Worm (Caenorhabditis elegans): ENCODE data around the gene str-198.

Gene str-198

ce11 chrV:16075250-16075709 lies 27.7 kb downstream of the str-198 start, which contains the start of the genes F14H3.12 and srj-29:
TSS of gene F14H3.12 (minus strand) at chrV:16075323.
TSS of gene srj-29 (plus strand) at chrV:16075659.
- no peak for TF ChIP-seq flt-1 (GFP tag; IDR thresholded peaks at IDR 0.05)
- TF ChIP-seq ztf-29 (GFP tag; IDR thresholded peaks at IDR 0.05): no peak
- no peak for TF ChIP-seq cog-1 (tag; optimal IDR thresholded peaks at IDR 0.05)
- TF ChIP-seq T22C8.4 (GFP tag; IDR thresholded peaks at IDR 0.05): no peak
- TF ChIP-seq klf-2 (GFP tag; conservative IDR thresholded peaks at IDR 0.05): no peak
- TF ChIP-seq ztf-23 (GFP tag; IDR thresholded peaks at IDR 0.05): no peak

- TF ChIP-seq ztf-23 (GFP tag; IDR thresholded peaks at IDR 0.05): no peak
- no peak for TF ChIP-seq T22C8.4 (GFP tag; IDR thresholded peaks at IDR 0.05)
These were observed 32.4 kb downstream of the str-198 start for ce11 chrV:16080039-16080438.

ce11 chrV:16080678-16081077 lies 33.1 kb downstream of the str-198 start:
- TF ChIP-seq tab-1 (GFP tag; IDR thresholded peaks at IDR 0.05) (no peak), T22C8.4 (GFP tag; IDR thresholded peaks at IDR 0.05) (no peak), klf-2 (GFP tag; conservative IDR thresholded peaks at IDR 0.05) (no peak), ref-1 (GFP tag; conservative IDR thresholded peaks at IDR 0.05) (no peak), med-1 (GFP tag; optimal IDR thresholded peaks at IDR 0.05; ENCODE audit: insufficient read depth) (no peak), ztf-23 (GFP tag; IDR thresholded peaks at IDR 0.05) (no peak), flt-1 (GFP tag; IDR thresholded peaks at IDR 0.05) (no peak), cog-1 (tag; optimal IDR thresholded peaks at IDR 0.05) (no peak), ztf-29 (GFP tag; IDR thresholded peaks at IDR 0.05) (no peak)

ce11 chrV:16090685-16091084 lies 43.1 kb downstream of the str-198 start, which contains the start of gene F22B8.3:
TSS of gene F22B8.3 (plus strand) at chrV:16090985.
- no peak for TF ChIP-seq med-1 (GFP tag; optimal IDR thresholded peaks at IDR 0.05; ENCODE audit: insufficient read depth)
- TF ChIP-seq tab-1 (GFP tag; IDR thresholded peaks at IDR 0.05): no peak
- no peak for TF ChIP-seq cog-1 (tag; optimal IDR thresholded peaks at IDR 0.05)
- no peak for TF ChIP-seq ztf-23 (GFP tag; IDR thresholded peaks at IDR 0.05)
- TF ChIP-seq ref-1 (GFP tag; conservative IDR thresholded peaks at IDR 0.05): no peak
- TF ChIP-seq ztf-29 (GFP tag; IDR thresholded peaks at IDR 0.05): no peak
- no peak for TF ChIP-seq flt-1 (GFP tag; IDR thresholded peaks at IDR 0.05)
- TF ChIP-seq T22C8.4 (GFP tag; IDR thresholded peaks at IDR 0.05): no peak
- no peak for TF ChIP-seq klf-2 (GFP tag; conservative IDR thresholded peaks at IDR 0.05)

- no peak for TF ChIP-seq klf-2 (GFP tag; conservative IDR thresholded peaks at IDR 0.05)
These were observed 46.7 kb downstream of the str-198 start, which contains the start of gene F22B8.7 for ce11 chrV:16094284-16094683. TSS of gene F22B8.7 (plus strand) at chrV:16094584.

ce11 chrV:16094862-16095261 lies 47.3 kb downstream of the str-198 start:
- TF ChIP-seq ztf-29 (GFP tag; IDR thresholded peaks at IDR 0.05) (no peak), T22C8.4 (GFP tag; IDR thresholded peaks at IDR 0.05) (no peak), klf-2 (GFP tag; conservative IDR thresholded peaks at IDR 0.05) (no peak), tab-1 (GFP tag; IDR thresholded peaks at IDR 0.05) (no peak), flt-1 (GFP tag; IDR thresholded peaks at IDR 0.05) (no peak), ref-1 (GFP tag; conservative IDR thresholded peaks at IDR 0.05) (no peak), cog-1 (tag; optimal IDR thresholded peaks at IDR 0.05) (no peak), ztf-23 (GFP tag; IDR thresholded peaks at IDR 0.05) (no peak), med-1 (GFP tag; optimal IDR thresholded peaks at IDR 0.05; ENCODE audit: insufficient read depth) (no peak)

Measured in whole organism, midembryonic.